Worm (Caenorhabditis elegans): ENCODE measurements around the gene F44E7.5.

ce11 chrV:5779984-5780383 is 738 bp downstream of the F44E7.5 start:
- TF ChIP-seq hnd-1 (tag; optimal IDR thresholded peaks at IDR 0.05): no peak
- TF ChIP-seq tbx-11 (GFP tag; IDR thresholded peaks at IDR 0.05): no peak
- TF ChIP-seq ceh-36 (tag; optimal IDR thresholded peaks at IDR 0.05): no peak
- no peak for TF ChIP-seq ama-1 (optimal IDR thresholded peaks at IDR 0.05)
- TF ChIP-seq scrt-1 (GFP tag; IDR thresholded peaks at IDR 0.05): no peak

Data from whole organism, early embryonic.